Worm (Caenorhabditis elegans) whole organism, L4 larva: ENCODE data around the gene R10D12.10.

ENCODE experiments used
- D1046.2 ChIP-seq: fragments of 200-800 bp; sonication (Bioruptor generic); IDR thresholded peaks from 2 replicates; pipeline ENCODE4 v1.3.6; 2022; ENCODE audit warnings: missing genetic modification characterization, missing compliant biosample characterization
- F10B5.3 ChIP-seq: sonication (generic microtip); optimal IDR thresholded peaks from 2 replicates; lab custom pipeline; 2016; ENCODE audit warnings: mild to moderate bottlenecking, missing genetic modification characterization, missing compliant biosample characterization
- F37D6.2 ChIP-seq: sonication (generic microtip); optimal IDR thresholded peaks from 2 replicates; lab custom pipeline; 2016; ENCODE audit warnings: mild to moderate bottlenecking, missing genetic modification characterization, missing compliant biosample characterization
- F49E8.2 ChIP-seq: sonication (generic microtip); optimal IDR thresholded peaks from 2 replicates; lab custom pipeline; 2016; ENCODE audit warnings: missing compliant biosample characterization, mild to moderate bottlenecking, missing genetic modification characterization, borderline replicate concordance
- Y48G9A.11 ChIP-seq: fragments of 200-800 bp; sonication (Bioruptor generic); IDR thresholded peaks from 2 replicates; pipeline ENCODE4 v1.3.6; 2022; ENCODE audit warnings: missing genetic modification reagents, missing genetic modification characterization, missing compliant biosample characterization
- Y5F2A.4 ChIP-seq: fragments of 200-800 bp; sonication (Bioruptor generic); optimal IDR thresholded peaks from 2 replicates; lab custom pipeline; 2018; ENCODE audit warnings: mild to moderate bottlenecking, missing genetic modification characterization, missing compliant biosample characterization
- aha-1 ChIP-seq: fragments of 150-350 bp; peaks from one replicate; lab custom pipeline; 2014; ENCODE audit warnings: missing biosample characterization, missing genetic modification characterization
- aly-2 ChIP-seq: sonication (generic microtip); optimal IDR thresholded peaks from 2 replicates; lab custom pipeline; 2018; ENCODE audit warnings: missing biosample characterization, missing genetic modification characterization
- ama-1 ChIP-seq: fragments of 150-350 bp; optimal IDR thresholded peaks from 2 replicates; lab custom pipeline; 2014; ENCODE audit warnings: inconsistent platforms, mixed read lengths
- attf-4 ChIP-seq: sonication (generic microtip); optimal IDR thresholded peaks from 3 replicates; lab custom pipeline; 2017; ENCODE audit warnings: missing biosample characterization, missing genetic modification characterization
- ceh-28 ChIP-seq: fragments of 150-350 bp; optimal IDR thresholded peaks from 2 replicates; lab custom pipeline; 2014; ENCODE audit warnings: missing biosample characterization, missing genetic modification reagents, missing genetic modification characterization
- ceh-44 ChIP-seq: fragments of 200-800 bp; sonication (Bioruptor generic); IDR thresholded peaks from 2 replicates; pipeline ENCODE4 v1.3.6; 2022; ENCODE audit warnings: missing genetic modification reagents, missing genetic modification characterization, missing compliant biosample characterization
- ceh-62 ChIP-seq: sonication (generic microtip); optimal IDR thresholded peaks from 2 replicates; lab custom pipeline; 2017; ENCODE audit warnings: missing biosample characterization, missing genetic modification characterization
- ceh-82 ChIP-seq: sonication (generic microtip); optimal IDR thresholded peaks from 2 replicates; lab custom pipeline; 2017; ENCODE audit warnings: missing biosample characterization, missing genetic modification characterization
- cey-2 ChIP-seq: sonication (generic microtip); optimal IDR thresholded peaks from 3 replicates; lab custom pipeline; 2017; ENCODE audit warnings: missing genetic modification characterization, mild to moderate bottlenecking, missing compliant biosample characterization, antibody characterized with exemption, borderline replicate concordance; ENCODE audit not compliant: insufficient read depth
- ctbp-1 ChIP-seq: fragments of 200-800 bp; sonication (Bioruptor generic); IDR thresholded peaks from 2 replicates; pipeline ENCODE4 v1.3.6; 2022; ENCODE audit warnings: missing genetic modification reagents, missing genetic modification characterization, missing compliant biosample characterization
- daf-12 ChIP-seq: fragments of 150-350 bp; optimal IDR thresholded peaks from 2 replicates; lab custom pipeline; 2014; ENCODE audit warnings: missing biosample characterization, missing genetic modification reagents, missing genetic modification characterization
- daf-19 ChIP-seq: fragments of 200-800 bp; sonication (Bioruptor generic); conservative IDR thresholded peaks from 2 replicates; pipeline ENCODE4 v1.3.6; 2022; ENCODE audit warnings: missing genetic modification characterization, missing compliant biosample characterization
- dmd-6 ChIP-seq: fragments of 200-800 bp; sonication (Bioruptor generic); IDR thresholded peaks from 2 replicates; pipeline ENCODE4 v1.3.6; 2022; ENCODE audit warnings: missing genetic modification reagents, missing genetic modification characterization, missing compliant biosample characterization
- dmd-9 ChIP-seq: fragments of 200-800 bp; sonication (Bioruptor generic); IDR thresholded peaks from 2 replicates; pipeline ENCODE4 v1.3.6; 2022; ENCODE audit warnings: missing genetic modification reagents, missing genetic modification characterization, missing compliant biosample characterization
- dpl-1 ChIP-seq: fragments of 150-350 bp; optimal IDR thresholded peaks from 2 replicates; lab custom pipeline; 2014; ENCODE audit warnings: missing biosample characterization, missing genetic modification reagents, missing genetic modification characterization
- duxl-1 ChIP-seq: sonication (generic microtip); optimal IDR thresholded peaks from 2 replicates; lab custom pipeline; 2016; ENCODE audit warnings: mild to moderate bottlenecking, missing genetic modification characterization, moderate library complexity, missing compliant biosample characterization; ENCODE audit not compliant: poor library complexity
- dve-1 ChIP-seq: sonication (generic microtip); optimal IDR thresholded peaks from 2 replicates; lab custom pipeline; 2017; ENCODE audit warnings: antibody characterized with exemption, mild to moderate bottlenecking, missing genetic modification characterization, missing compliant biosample characterization; ENCODE audit not compliant: insufficient read depth
- fkh-10 ChIP-seq: fragments of 150-350 bp; optimal IDR thresholded peaks from 2 replicates; lab custom pipeline; 2014; ENCODE audit warnings: missing biosample characterization, missing genetic modification reagents, missing genetic modification characterization
- hif-1 ChIP-seq, 2 experiments: sonication (generic microtip); optimal IDR thresholded peaks; 2 replicates each; lab custom pipeline; 2016 to 2017; ENCODE audit warnings: missing compliant biosample characterization in 2 of 2, missing genetic modification characterization in 2 of 2, missing genetic modification reagents in 2 of 2, missing genotype in 2 of 2, mild to moderate bottlenecking in 1 of 2
- hlh-11 ChIP-seq: fragments of 200-800 bp; sonication (Bioruptor generic); optimal IDR thresholded peaks from 2 replicates; lab custom pipeline; 2018; ENCODE audit warnings: mild to moderate bottlenecking, missing genetic modification characterization, missing compliant biosample characterization
- hlh-30 ChIP-seq: sonication (generic microtip); optimal IDR thresholded peaks from 2 replicates; lab custom pipeline; 2017; ENCODE audit warnings: antibody characterized with exemption, mild to moderate bottlenecking, missing genetic modification characterization, missing compliant biosample characterization; ENCODE audit not compliant: insufficient read depth
- hmg-1.1 ChIP-seq: fragments of 200-800 bp; sonication (Bioruptor generic); IDR thresholded peaks from 2 replicates; pipeline ENCODE4 v1.3.6; 2022; ENCODE audit warnings: missing genetic modification reagents, missing genetic modification characterization, missing compliant biosample characterization
- jun-1 ChIP-seq: fragments of 150-350 bp; optimal IDR thresholded peaks from 2 replicates; lab custom pipeline; 2014; ENCODE audit warnings: missing biosample characterization, missing genetic modification reagents, missing genetic modification characterization
- lim-7 ChIP-seq: fragments of 200-800 bp; sonication (Bioruptor generic); IDR thresholded peaks from 2 replicates; pipeline ENCODE4 v1.3.6; 2022; ENCODE audit warnings: missing genetic modification characterization, missing compliant biosample characterization
- lin-1 ChIP-seq: fragments of 200-800 bp; sonication (Bioruptor generic); IDR thresholded peaks from 2 replicates; pipeline ENCODE4 v1.3.6; 2022; ENCODE audit warnings: missing genetic modification reagents, missing genetic modification characterization, missing compliant biosample characterization
- lin-29 ChIP-seq: fragments of 200-800 bp; sonication (Bioruptor generic); IDR thresholded peaks from 2 replicates; pipeline ENCODE4 v1.3.6; 2022; ENCODE audit warnings: missing genetic modification reagents, missing genetic modification characterization, missing compliant biosample characterization
- lir-3 ChIP-seq: sonication (generic microtip); optimal IDR thresholded peaks from 2 replicates; lab custom pipeline; 2016; ENCODE audit warnings: mild to moderate bottlenecking, missing genetic modification characterization, missing compliant biosample characterization
- lsy-2 ChIP-seq, 2 experiments: fragments of 150-350 bp in 1 of 2; sonication (generic microtip) in 1 of 2; optimal IDR thresholded peaks; 2 replicates each; lab custom pipeline; 2014 to 2017; ENCODE audit warnings: missing biosample characterization in 2 of 2, missing genetic modification characterization in 2 of 2
- madf-9 ChIP-seq: fragments of 200-800 bp; sonication (Bioruptor generic); conservative IDR thresholded peaks from 2 replicates; pipeline ENCODE4 v1.3.6; 2022; ENCODE audit warnings: missing genetic modification reagents, missing genetic modification characterization, missing compliant biosample characterization
- mep-1 ChIP-seq: fragments of 150-350 bp; sonication (generic microtip); optimal IDR thresholded peaks from 3 replicates; lab custom pipeline; 2014; ENCODE audit warnings: missing biosample characterization, missing genetic modification characterization
- mxl-3 ChIP-seq: fragments of 200-800 bp; sonication (Bioruptor generic); optimal IDR thresholded peaks from 2 replicates; lab custom pipeline; 2018; ENCODE audit warnings: mild to moderate bottlenecking, missing genetic modification characterization, missing compliant biosample characterization
- nhr-10 ChIP-seq: fragments of 150-350 bp; optimal IDR thresholded peaks from 2 replicates; lab custom pipeline; 2014; ENCODE audit warnings: missing biosample characterization, missing genetic modification characterization
- nhr-237 ChIP-seq: sonication (generic microtip); optimal IDR thresholded peaks from 2 replicates; lab custom pipeline; 2017; ENCODE audit warnings: missing biosample characterization, missing genetic modification characterization
- nhr-28 ChIP-seq: fragments of 150-350 bp; optimal IDR thresholded peaks from 2 replicates; lab custom pipeline; 2014; ENCODE audit warnings: missing biosample characterization, missing genetic modification characterization
- nhr-41 ChIP-seq: fragments of 200-800 bp; sonication (Bioruptor generic); IDR thresholded peaks from 2 replicates; pipeline ENCODE4 v1.3.6; 2022; ENCODE audit warnings: missing genetic modification reagents, missing genetic modification characterization, missing compliant biosample characterization
- nhr-48 ChIP-seq: sonication (generic microtip); optimal IDR thresholded peaks from 2 replicates; lab custom pipeline; 2016; ENCODE audit warnings: mild to moderate bottlenecking, missing genetic modification characterization, missing compliant biosample characterization
- nhr-77 ChIP-seq: fragments of 150-350 bp; optimal IDR thresholded peaks from 2 replicates; lab custom pipeline; 2014; ENCODE audit warnings: missing biosample characterization, missing genetic modification characterization
- php-3 ChIP-seq: fragments of 200-800 bp; sonication (Bioruptor generic); IDR thresholded peaks from 2 replicates; pipeline ENCODE4 v1.3.6; 2022; ENCODE audit warnings: missing genetic modification reagents, missing genetic modification characterization, missing compliant biosample characterization
- snpc-1.2 ChIP-seq: fragments of 200-800 bp; sonication (Bioruptor generic); IDR thresholded peaks from 2 replicates; pipeline ENCODE4 v1.3.6; 2022; ENCODE audit warnings: missing genetic modification reagents, missing genetic modification characterization, missing compliant biosample characterization
- snpc-4 ChIP-seq: fragments of 150-350 bp; optimal IDR thresholded peaks from 2 replicates; lab custom pipeline; 2014; ENCODE audit warnings: missing biosample characterization, missing genetic modification characterization
- vab-7 ChIP-seq: fragments of 200-800 bp; sonication (Bioruptor generic); IDR thresholded peaks from 2 replicates; pipeline ENCODE4 v1.3.6; 2022; ENCODE audit warnings: missing genetic modification reagents, missing genetic modification characterization, missing compliant biosample characterization
- zfp-2 ChIP-seq: sonication (generic microtip); optimal IDR thresholded peaks from 2 replicates; lab custom pipeline; 2016; ENCODE audit warnings: mild to moderate bottlenecking, missing genetic modification characterization, missing compliant biosample characterization
- zfp-3 ChIP-seq: fragments of 200-800 bp; sonication (Bioruptor generic); conservative IDR thresholded peaks from 2 replicates; pipeline ENCODE4 v1.3.6; 2022; ENCODE audit warnings: missing genetic modification reagents, missing genetic modification characterization, missing compliant biosample characterization
- zip-11 ChIP-seq: fragments of 200-800 bp; sonication (Bioruptor generic); IDR thresholded peaks from 2 replicates; pipeline ENCODE4 v1.3.6; 2022; ENCODE audit warnings: missing genetic modification characterization, missing compliant biosample characterization
- ztf-11 ChIP-seq: fragments of 150-350 bp; optimal IDR thresholded peaks from 2 replicates; lab custom pipeline; 2014; ENCODE audit warnings: missing biosample characterization, missing genetic modification characterization
- ztf-7 ChIP-seq: fragments of 150-350 bp; optimal IDR thresholded peaks from 2 replicates; lab custom pipeline; 2014; ENCODE audit warnings: missing biosample characterization, missing genetic modification characterization

The R10D12.10 gene

DNA sequence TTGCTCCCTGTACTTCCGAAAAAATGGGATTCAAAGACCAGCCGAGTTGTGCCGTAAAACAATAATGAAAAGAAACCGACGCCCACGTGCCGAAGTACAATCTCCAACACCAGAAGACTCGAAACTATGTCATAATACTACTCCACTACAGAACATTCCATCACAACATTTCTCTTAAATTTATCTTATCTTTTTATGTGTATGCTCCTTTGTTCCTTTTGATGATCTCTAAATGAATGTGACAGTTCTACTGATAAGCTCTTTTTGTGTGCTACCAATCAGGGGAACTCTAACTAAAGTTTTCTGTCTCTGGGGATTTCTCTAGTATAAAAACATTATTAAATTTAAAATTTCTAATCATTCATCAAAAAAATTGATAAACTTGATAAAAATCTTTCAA is 28.7 kb upstream of the R10D12.10 start (continued):
- TF ChIP-seq dve-1 (tag; lab: Kevin White, UChicago): peak; percentile 84
- TF ChIP-seq duxl-1: no peak
- TF ChIP-seq snpc-1.2 (GFP tag; lab: Robert Waterston, UW): no peak
- TF ChIP-seq aly-2 (tag; lab: Kevin White, UChicago): no peak
- no peak for TF ChIP-seq fkh-10 (GFP tag; lab: Kevin White, UChicago)
- no peak for TF ChIP-seq F37D6.2 (tag; lab: Kevin White, UChicago)
- TF ChIP-seq mxl-3: no peak
- no peak for TF ChIP-seq ceh-82 (tag; lab: Kevin White, UChicago)
- TF ChIP-seq ztf-11: no peak
- TF ChIP-seq ctbp-1 (GFP tag; lab: Robert Waterston, UW): no peak
- TF ChIP-seq aha-1 (tag; lab: Kevin White, UChicago): no peak
- no peak for TF ChIP-seq jun-1
- peak; percentile 65 for TF ChIP-seq php-3 (GFP tag; lab: Robert Waterston, UW)
- no peak for TF ChIP-seq daf-12 (tag; lab: Kevin White, UChicago)
- TF ChIP-seq F49E8.2 (tag; lab: Kevin White, UChicago): no peak
- no peak for TF ChIP-seq ceh-44 (GFP tag; lab: Robert Waterston, UW)
- peak; percentile 57 for TF ChIP-seq hlh-11 (tag; lab: Kevin White, UChicago)
- no peak for TF ChIP-seq nhr-10
- no peak for TF ChIP-seq dmd-9 (GFP tag; lab: Robert Waterston, UW)
- TF ChIP-seq madf-9 (GFP tag; lab: Robert Waterston, UW): no peak
- no peak for TF ChIP-seq vab-7
- TF ChIP-seq lin-29 (GFP tag; lab: Robert Waterston, UW): no peak
- TF ChIP-seq mep-1 (tag; lab: Kevin White, UChicago): no peak
- no peak for TF ChIP-seq ztf-7 (tag; lab: Kevin White, UChicago)
- peak; percentile 47; the same call in 1 of the 2 replicates for TF ChIP-seq dmd-6 (GFP tag; lab: Robert Waterston, UW)
- no peak for TF ChIP-seq ceh-28 (tag; lab: Kevin White, UChicago)
- TF ChIP-seq attf-4: no peak
- TF ChIP-seq nhr-237: no peak
- no peak for TF ChIP-seq D1046.2
- peak; percentile 88 for TF ChIP-seq nhr-28 (tag; lab: Kevin White, UChicago)
- no peak for TF ChIP-seq ama-1
- no peak for TF ChIP-seq lsy-2 (tag; optimal IDR thresholded peaks at IDR 0.05; lab: Kevin White, UChicago)
- TF ChIP-seq hif-1 (tag; optimal IDR thresholded peaks at IDR 0.05; lab: Kevin White, UChicago): peak in 1 of 2 experiments; percentile 56
- TF ChIP-seq zfp-2: no peak
- peak; percentile 7; the same call in 1 of the 2 replicates for TF ChIP-seq lin-1
- peak; percentile 2 for TF ChIP-seq hlh-30
- no peak for TF ChIP-seq daf-19 (GFP tag; lab: Robert Waterston, UW)
- no peak for TF ChIP-seq zip-11 (GFP tag; lab: Robert Waterston, UW)
- TF ChIP-seq lim-7 (GFP tag; lab: Robert Waterston, UW): 0 out of 2 replicates have a peak, but pooled peaks have one; percentile 9
- no peak for TF ChIP-seq F10B5.3 (tag; lab: Kevin White, UChicago)
- TF ChIP-seq nhr-48 (tag; lab: Kevin White, UChicago): peak; percentile 26
- no peak for TF ChIP-seq nhr-41 (GFP tag; lab: Robert Waterston, UW)
- no peak for TF ChIP-seq Y5F2A.4
- no peak for TF ChIP-seq cey-2 (tag; lab: Kevin White, UChicago)
- no peak for TF ChIP-seq lir-3 (tag; lab: Kevin White, UChicago)
- TF ChIP-seq Y48G9A.11: no peak
- TF ChIP-seq ceh-62 (tag; lab: Kevin White, UChicago): no peak
- no peak for TF ChIP-seq dpl-1
- TF ChIP-seq hmg-1.1 (GFP tag; lab: Robert Waterston, UW): 0 out of 2 replicates have a peak, but pooled peaks have one; percentile 28
- TF ChIP-seq nhr-77 (tag; lab: Kevin White, UChicago): peak; percentile 43
- 0 out of 2 replicates have a peak, but pooled peaks have one; percentile 63 for TF ChIP-seq zfp-3 (GFP tag; lab: Robert Waterston, UW)
- TF ChIP-seq snpc-4 (tag; lab: Kevin White, UChicago): no peak
